Worm (Caenorhabditis elegans) whole organism, L1 larva: ENCODE measurements around the gene srx-29.
A peak's percentile ranks its signal among the peaks of the same experiment; 100 is the strongest.

ENCODE experiments used
- C16A3.4 ChIP-seq: fragments of 150-350 bp; optimal IDR thresholded peaks from 2 replicates; lab custom pipeline; 2014; ENCODE audit warnings: missing biosample characterization, missing genetic modification characterization
- C34B4.2 ChIP-seq: sonication (generic microtip); optimal IDR thresholded peaks from 2 replicates; lab custom pipeline; 2017; ENCODE audit warnings: mild to moderate bottlenecking, missing genetic modification characterization, missing compliant biosample characterization
- F16B12.6 ChIP-seq: fragments of 150-350 bp; optimal IDR thresholded peaks from 2 replicates; lab custom pipeline; 2014; ENCODE audit warnings: missing biosample characterization, missing genetic modification characterization
- aha-1 ChIP-seq: fragments of 150-350 bp; optimal IDR thresholded peaks from 2 replicates; lab custom pipeline; 2014; ENCODE audit warnings: missing biosample characterization, missing genetic modification characterization
- ama-1 ChIP-seq: fragments of 150-350 bp; optimal IDR thresholded peaks from 2 replicates; lab custom pipeline; 2014
- blmp-1 ChIP-seq: fragments of 150-350 bp; optimal IDR thresholded peaks from 2 replicates; lab custom pipeline; 2014; ENCODE audit warnings: missing biosample characterization, missing genetic modification characterization
- ceh-63 ChIP-seq: fragments of 200-800 bp; sonication (Bioruptor generic); optimal IDR thresholded peaks from 2 replicates; lab custom pipeline; 2018; ENCODE audit warnings: mild to moderate bottlenecking, missing genetic modification characterization, missing compliant biosample characterization
- ceh-82 ChIP-seq, 3 experiments: fragments of 150-350 bp in 1 of 3; sonication (generic microtip) in 2 of 3; optimal IDR thresholded peaks; 2 replicates each; lab custom pipeline; 2014 to 2017; ENCODE audit warnings: missing biosample characterization in 3 of 3, missing genetic modification characterization in 3 of 3
- ces-1 ChIP-seq: fragments of 150-350 bp; optimal IDR thresholded peaks from 2 replicates; lab custom pipeline; 2014; ENCODE audit warnings: missing biosample characterization, missing genetic modification reagents, missing genetic modification characterization
- dpl-1 ChIP-seq, 3 experiments: fragments of 150-350 bp in 2 of 3; sonication (generic microtip) in 1 of 3; optimal IDR thresholded peaks; 2 replicates each; lab custom pipeline; 2014 to 2017; ENCODE audit warnings: missing biosample characterization in 3 of 3, missing genetic modification characterization in 3 of 3, missing genetic modification reagents in 3 of 3
- dsc-1 ChIP-seq: sonication (generic microtip); optimal IDR thresholded peaks from 2 replicates; lab custom pipeline; 2016; ENCODE audit warnings: mild to moderate bottlenecking, missing genetic modification characterization, missing compliant biosample characterization
- efl-3 ChIP-seq: fragments of 200-800 bp; sonication (Bioruptor generic); optimal IDR thresholded peaks from 2 replicates; lab custom pipeline; 2018; ENCODE audit warnings: mild to moderate bottlenecking, missing genetic modification characterization, missing compliant biosample characterization
- egl-27 ChIP-seq, 2 experiments: fragments of 150-350 bp in 1 of 2; sonication (generic microtip); optimal IDR thresholded peaks; 3 replicates each; lab custom pipeline; 2017 to 2018; ENCODE audit warnings: missing biosample characterization in 2 of 2, missing genetic modification characterization in 2 of 2, missing genetic modification reagents in 2 of 2
- elt-2 ChIP-seq: sonication (generic microtip); optimal IDR thresholded peaks from 2 replicates; lab custom pipeline; 2016; ENCODE audit warnings: missing genetic modification characterization, mild to moderate bottlenecking, inconsistent platforms, missing compliant biosample characterization, missing genetic modification reagents
- fos-1 ChIP-seq: fragments of 150-350 bp; optimal IDR thresholded peaks from 2 replicates; lab custom pipeline; 2014; ENCODE audit warnings: missing biosample characterization, missing genetic modification characterization
- hpl-2 ChIP-seq: fragments of 150-350 bp; optimal IDR thresholded peaks from 2 replicates; lab custom pipeline; 2014; ENCODE audit warnings: missing biosample characterization, missing genetic modification reagents, missing genetic modification characterization
- irx-1 ChIP-seq: sonication (generic microtip); optimal IDR thresholded peaks from 2 replicates; lab custom pipeline; 2016; ENCODE audit warnings: missing genetic modification characterization, missing compliant biosample characterization
- jun-1 ChIP-seq: fragments of 150-350 bp; optimal IDR thresholded peaks from 2 replicates; lab custom pipeline; 2014; ENCODE audit warnings: missing biosample characterization, missing genetic modification reagents, missing genetic modification characterization
- lir-3 ChIP-seq: sonication (generic microtip); optimal IDR thresholded peaks from 2 replicates; lab custom pipeline; 2016; ENCODE audit warnings: mild to moderate bottlenecking, missing genetic modification characterization, moderate library complexity, missing compliant biosample characterization; ENCODE audit not compliant: poor library complexity
- lsy-2 ChIP-seq, 2 experiments: fragments of 150-350 bp; optimal IDR thresholded peaks; 2 replicates each; lab custom pipeline; 2014; ENCODE audit warnings: missing biosample characterization in 2 of 2, missing genetic modification characterization in 2 of 2
- mab-9 ChIP-seq: fragments of 200-800 bp; sonication (Bioruptor generic); IDR thresholded peaks from 2 replicates; pipeline ENCODE4 v1.3.6; 2022; ENCODE audit warnings: missing genetic modification reagents, missing genetic modification characterization, missing compliant biosample characterization
- nhr-20 ChIP-seq: sonication (generic microtip); optimal IDR thresholded peaks from 2 replicates; lab custom pipeline; 2016; ENCODE audit warnings: mild to moderate bottlenecking, missing genetic modification characterization, missing compliant biosample characterization
- nhr-237 ChIP-seq: fragments of 150-350 bp; optimal IDR thresholded peaks from 2 replicates; lab custom pipeline; 2014; ENCODE audit warnings: missing biosample characterization, missing genetic modification characterization
- nhr-47 ChIP-seq: sonication (generic microtip); optimal IDR thresholded peaks from 2 replicates; lab custom pipeline; 2016; ENCODE audit warnings: mild to moderate bottlenecking, missing genetic modification characterization, moderate library complexity, missing compliant biosample characterization
- nhr-85 ChIP-seq: sonication (generic microtip); peaks from one replicate; lab custom pipeline; 2016; ENCODE audit warnings: missing genetic modification characterization, inconsistent platforms, missing compliant biosample characterization
- pqm-1 ChIP-seq: sonication (generic microtip); optimal IDR thresholded peaks from 3 replicates; lab custom pipeline; 2017; ENCODE audit warnings: missing biosample characterization, missing genetic modification characterization
- rnt-1 ChIP-seq: sonication (generic microtip); optimal IDR thresholded peaks from 2 replicates; lab custom pipeline; 2016; ENCODE audit warnings: mild to moderate bottlenecking, missing genetic modification characterization, moderate library complexity, missing compliant biosample characterization
- sptf-1 ChIP-seq: fragments of 150-350 bp; optimal IDR thresholded peaks from 2 replicates; lab custom pipeline; 2014; ENCODE audit warnings: missing biosample characterization, missing genetic modification characterization
- swsn-7 ChIP-seq: sonication (generic microtip); optimal IDR thresholded peaks from 2 replicates; lab custom pipeline; 2016; ENCODE audit warnings: missing genetic modification characterization, missing compliant biosample characterization
- unc-130 ChIP-seq: fragments of 150-350 bp; optimal IDR thresholded peaks from 2 replicates; lab custom pipeline; 2017; ENCODE audit warnings: missing biosample characterization, missing genetic modification characterization, inconsistent platforms
- unc-86 ChIP-seq: sonication (generic microtip); optimal IDR thresholded peaks from 2 replicates; lab custom pipeline; 2016; ENCODE audit warnings: missing genetic modification characterization, missing compliant biosample characterization
- vab-15 ChIP-seq: sonication (generic microtip); optimal IDR thresholded peaks from 2 replicates; lab custom pipeline; 2017; ENCODE audit warnings: missing genotype, mild to moderate bottlenecking, missing genetic modification characterization, missing compliant biosample characterization
- xbp-1 ChIP-seq: sonication (generic microtip); optimal IDR thresholded peaks from 2 replicates; lab custom pipeline; 2016; ENCODE audit warnings: missing genetic modification characterization, missing compliant biosample characterization
- zip-4 ChIP-seq: fragments of 200-800 bp; sonication (Bioruptor generic); optimal IDR thresholded peaks from 2 replicates; lab custom pipeline; 2018; ENCODE audit warnings: mild to moderate bottlenecking, missing genetic modification characterization, moderate library complexity, missing compliant biosample characterization
- ztf-4 ChIP-seq: fragments of 150-350 bp; optimal IDR thresholded peaks from 2 replicates; lab custom pipeline; 2014; ENCODE audit warnings: missing biosample characterization, missing genetic modification characterization

The srx-29 gene

DNA sequence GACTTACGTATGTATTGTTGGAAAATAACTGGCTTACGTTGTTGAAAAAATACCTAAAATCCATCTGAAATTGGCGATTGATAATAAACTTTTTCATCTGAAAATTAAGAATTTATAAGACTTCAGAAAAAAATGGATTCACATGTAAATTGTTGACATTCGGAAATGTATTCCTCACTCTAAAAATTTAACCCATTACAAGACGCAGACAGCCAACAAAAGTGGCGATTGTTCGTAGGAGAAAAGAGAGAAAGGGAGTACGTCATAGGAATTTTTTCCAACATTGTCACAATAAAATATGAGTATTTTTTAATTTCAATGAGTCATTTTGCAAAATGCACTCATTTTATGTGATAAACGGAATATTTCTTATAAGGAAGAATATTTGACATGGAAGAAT lies 20.6 kb upstream of the srx-29 start, which contains the start of gene Y6E2A.5:
Y6E2A.5 (minus strand) TSS at position 101 of the 400 bp plus-strand sequence.
- TF ChIP-seq elt-2 (tag; lab: Kevin White, UChicago) (no peak), unc-86 (no peak), ztf-4 (tag; lab: Kevin White, UChicago) (no peak), nhr-20 (tag; lab: Kevin White, UChicago) (no peak), lsy-2 (tag; optimal IDR thresholded peaks at IDR 0.05; lab: Kevin White, UChicago) (no peak), ceh-82 (tag; optimal IDR thresholded peaks at IDR 0.05; lab: Kevin White, UChicago) (no peak), pqm-1 (no peak), nhr-85 (no peak), irx-1 (tag; lab: Kevin White, UChicago) (no peak)

DNA sequence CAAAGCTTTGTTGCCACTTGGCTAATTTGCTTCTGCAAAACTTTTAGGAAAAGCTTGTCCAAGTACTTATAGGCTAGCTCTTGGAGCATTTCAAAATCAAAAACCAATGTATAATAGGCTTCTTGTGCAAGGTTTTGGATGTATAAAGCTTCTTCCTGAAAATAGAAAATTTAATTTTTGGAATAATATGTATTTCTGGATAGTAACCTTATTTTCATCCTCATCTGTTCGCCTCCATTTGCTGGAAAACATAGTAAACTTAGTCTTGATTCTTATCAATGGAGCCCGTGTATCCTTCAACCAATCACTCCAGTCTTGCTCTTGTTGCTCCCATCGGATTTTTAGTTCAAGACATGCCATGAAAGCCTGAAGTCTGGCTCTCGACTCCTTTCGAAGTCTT lies 18.7 kb upstream of the srx-29 start, which contains the start of gene Y6E2A.4:
Y6E2A.4 (minus strand) TSS at position 101 of the 400 bp plus-strand sequence.
- TF ChIP-seq unc-86 (no peak), lir-3 (no peak), irx-1 (tag; lab: Kevin White, UChicago) (no peak), zip-4 (GFP tag; lab: Kevin White, UChicago) (no peak), elt-2 (tag; lab: Kevin White, UChicago) (no peak), sptf-1 (tag; lab: Kevin White, UChicago) (no peak), swsn-7 (tag; lab: Kevin White, UChicago) (no peak), C34B4.2 (tag; lab: Kevin White, UChicago) (no peak), fos-1 (tag; lab: Kevin White, UChicago) (no peak)

DNA sequence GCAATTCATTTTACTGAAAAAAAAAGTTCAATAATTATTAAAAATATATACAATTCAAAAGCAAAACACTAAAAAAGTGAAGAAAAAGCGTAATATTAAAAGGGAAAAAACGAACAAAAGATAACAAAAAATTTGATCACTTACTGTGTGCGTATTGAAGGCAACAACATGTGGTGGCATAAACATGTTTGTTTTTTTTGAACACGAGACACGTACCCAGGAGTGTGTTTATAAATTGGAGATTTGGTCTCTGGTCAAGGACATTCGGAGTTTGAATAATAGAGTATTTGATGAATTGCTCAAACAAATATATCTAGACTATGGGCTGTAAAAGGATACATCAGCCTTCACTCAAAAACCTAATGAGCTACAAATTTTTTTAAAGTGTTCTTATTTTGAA lies 17.6 kb upstream of the srx-29 start:
- TF ChIP-seq F16B12.6 (tag; lab: Kevin White, UChicago): no peak
- no peak for TF ChIP-seq jun-1
- TF ChIP-seq vab-15 (tag; lab: Kevin White, UChicago): no peak
- no peak for TF ChIP-seq ces-1 (GFP tag; lab: Kevin White, UChicago)
- no peak for TF ChIP-seq irx-1 (tag; lab: Kevin White, UChicago)
- no peak for TF ChIP-seq dsc-1 (tag; lab: Kevin White, UChicago)
- no peak for TF ChIP-seq hpl-2 (GFP tag; lab: Kevin White, UChicago)
- no peak for TF ChIP-seq dpl-1 (GFP tag; optimal IDR thresholded peaks at IDR 0.05; lab: Kevin White, UChicago)
- no peak for TF ChIP-seq C34B4.2 (tag; lab: Kevin White, UChicago)
- no peak for TF ChIP-seq mab-9
- no peak for TF ChIP-seq blmp-1 (tag; lab: Kevin White, UChicago)

DNA sequence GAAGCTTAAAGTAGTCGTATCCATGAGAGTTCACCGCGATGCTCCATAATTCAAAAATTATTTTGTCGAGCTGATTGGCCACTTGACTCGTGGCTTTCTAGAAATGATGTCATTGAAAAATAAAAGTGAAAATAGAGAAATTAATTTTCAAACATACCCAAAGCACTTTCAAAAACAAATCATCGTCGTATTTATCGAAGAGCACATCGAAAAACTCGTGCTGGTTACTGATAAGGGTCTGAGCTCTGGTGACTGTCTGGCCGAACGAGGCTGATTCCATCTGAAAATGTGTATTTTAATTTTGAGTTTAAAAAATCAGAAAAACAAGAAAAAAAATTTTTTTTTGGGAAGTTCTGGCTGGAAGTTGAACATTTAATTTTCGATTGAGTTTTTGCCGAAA lies 14.4 kb upstream of the srx-29 start:
- TF ChIP-seq elt-2 (tag; lab: Kevin White, UChicago) (peak; percentile 50), rnt-1 (tag; lab: Kevin White, UChicago) (no peak)

DNA sequence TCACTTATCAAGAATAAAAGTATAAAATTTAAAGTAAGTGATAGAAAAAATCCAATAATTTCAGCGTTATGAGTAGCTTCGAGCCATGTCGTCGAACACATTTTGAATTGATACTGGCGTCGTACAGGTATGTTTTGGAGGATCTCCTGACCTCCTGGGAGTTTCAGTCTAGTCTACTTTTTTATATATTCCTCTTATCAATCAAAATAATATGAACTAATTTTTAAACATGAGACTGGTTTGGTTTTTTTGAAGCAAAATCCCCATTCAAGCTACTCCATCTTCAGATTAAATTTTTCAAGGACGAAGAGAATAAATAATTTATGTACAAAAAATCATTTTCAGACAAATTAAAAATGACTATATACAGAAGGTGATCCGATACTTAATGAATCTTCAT lies 13.9 kb upstream of the srx-29 start, which contains the start of gene str-101:
str-101 (minus strand) TSS at position 101 of the 400 bp plus-strand sequence.
- TF ChIP-seq aha-1 (no peak), mab-9 (no peak), ceh-82 (tag; optimal IDR thresholded peaks at IDR 0.05; lab: Kevin White, UChicago) (no peak)

DNA sequence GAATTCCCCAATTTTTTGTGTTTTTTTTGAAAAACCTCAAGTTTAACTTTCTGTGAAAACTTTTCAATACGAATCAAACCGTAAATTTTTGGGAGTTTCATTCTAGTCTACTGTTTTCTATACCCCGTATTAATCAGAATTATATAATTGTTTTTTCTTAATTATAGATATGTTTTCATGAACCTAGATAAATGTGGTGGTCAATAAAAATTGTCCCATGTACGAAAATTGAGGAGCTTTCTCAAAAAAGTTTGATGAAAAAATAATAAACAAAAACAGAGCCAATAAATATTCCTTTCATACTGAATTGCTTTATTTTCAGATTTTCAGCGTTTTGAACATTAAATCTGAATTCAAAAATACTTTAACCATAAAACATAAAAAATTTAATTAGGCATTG lies 12.4 kb upstream of the srx-29 start, which contains the start of gene Y6E2A.1:
Y6E2A.1 (minus strand) TSS at position 101 of the 400 bp plus-strand sequence.
- TF ChIP-seq nhr-47 (tag; lab: Kevin White, UChicago): no peak
- no peak for TF ChIP-seq unc-130
- TF ChIP-seq efl-3: no peak
- no peak for TF ChIP-seq irx-1 (tag; lab: Kevin White, UChicago)
- TF ChIP-seq C16A3.4: no peak
- TF ChIP-seq ceh-63 (GFP tag; lab: Kevin White, UChicago): no peak
- TF ChIP-seq nhr-20 (tag; lab: Kevin White, UChicago): no peak
- TF ChIP-seq egl-27 (tag; optimal IDR thresholded peaks at IDR 0.05; lab: Kevin White, UChicago): no peak
- no peak for TF ChIP-seq pqm-1
- no peak for TF ChIP-seq ces-1 (GFP tag; lab: Kevin White, UChicago)
- TF ChIP-seq ama-1: no peak
- TF ChIP-seq nhr-237 (tag; lab: Kevin White, UChicago): no peak
- no peak for TF ChIP-seq xbp-1 (tag; lab: Kevin White, UChicago)
- TF ChIP-seq, all 84 proteins: peak for 0
